Worm (Caenorhabditis elegans) whole organism, late embryonic: ENCODE measurements around the gene odr-8.
A peak's percentile ranks its signal among the peaks of the same experiment; 100 is the strongest.

ENCODE experiments used
- C38D4.7 ChIP-seq: fragments of 200-800 bp; sonication (Bioruptor generic); optimal IDR thresholded peaks from 2 replicates; lab custom pipeline; 2018; ENCODE audit warnings: mild to moderate bottlenecking, missing genetic modification characterization, moderate library complexity, missing compliant biosample characterization
- F13H6.1 ChIP-seq: sonication (generic microtip); optimal IDR thresholded peaks from 2 replicates; lab custom pipeline; 2016; ENCODE audit warnings: missing genetic modification characterization, missing compliant biosample characterization
- ahr-1 ChIP-seq: sonication (generic microtip); optimal IDR thresholded peaks from 2 replicates; lab custom pipeline; 2016; ENCODE audit warnings: missing genetic modification characterization, missing compliant biosample characterization
- ama-1 ChIP-seq: fragments of 150-350 bp; optimal IDR thresholded peaks from 2 replicates; lab custom pipeline; 2014
- ceh-14 ChIP-seq: sonication (generic microtip); optimal IDR thresholded peaks from 2 replicates; lab custom pipeline; 2016; ENCODE audit warnings: missing genotype, missing genetic modification characterization, missing compliant biosample characterization
- ceh-22 ChIP-seq: sonication (generic microtip); optimal IDR thresholded peaks from 2 replicates; lab custom pipeline; 2017; ENCODE audit warnings: missing biosample characterization, missing genetic modification characterization
- ceh-24 ChIP-seq: sonication (generic microtip); optimal IDR thresholded peaks from 2 replicates; lab custom pipeline; 2016; ENCODE audit warnings: mild to moderate bottlenecking, missing genetic modification characterization, missing compliant biosample characterization
- ceh-30 ChIP-seq: fragments of 150-350 bp; optimal IDR thresholded peaks from 2 replicates; lab custom pipeline; 2014; ENCODE audit warnings: missing biosample characterization, missing genetic modification characterization
- ceh-31 ChIP-seq: sonication (generic microtip); optimal IDR thresholded peaks from 2 replicates; lab custom pipeline; 2016; ENCODE audit warnings: missing genetic modification characterization, missing compliant biosample characterization
- ceh-45 ChIP-seq: fragments of 200-800 bp; sonication (Bioruptor generic); IDR thresholded peaks from 2 replicates; pipeline ENCODE4 v1.3.6; 2022; ENCODE audit warnings: missing genetic modification reagents, missing genetic modification characterization, missing compliant biosample characterization
- ceh-6 ChIP-seq: fragments of 200-800 bp; sonication (Bioruptor generic); optimal IDR thresholded peaks from 2 replicates; lab custom pipeline; 2018; ENCODE audit warnings: mild to moderate bottlenecking, missing genetic modification characterization, missing compliant biosample characterization
- che-1 ChIP-seq: sonication (generic microtip); optimal IDR thresholded peaks from 2 replicates; lab custom pipeline; 2016; ENCODE audit warnings: mild to moderate bottlenecking, missing genetic modification characterization, missing compliant biosample characterization
- elt-2 ChIP-seq: sonication (generic microtip); optimal IDR thresholded peaks from 2 replicates; lab custom pipeline; 2016; ENCODE audit warnings: missing genetic modification reagents, missing genetic modification characterization, missing compliant biosample characterization
- elt-4 ChIP-seq: sonication (generic microtip); optimal IDR thresholded peaks from 2 replicates; lab custom pipeline; 2016; ENCODE audit warnings: missing genetic modification characterization, missing compliant biosample characterization
- ets-4 ChIP-seq: sonication (generic microtip); optimal IDR thresholded peaks from 2 replicates; lab custom pipeline; 2016; ENCODE audit warnings: missing genetic modification characterization, missing compliant biosample characterization
- eyg-1 ChIP-seq: sonication (generic microtip); optimal IDR thresholded peaks from 2 replicates; lab custom pipeline; 2016; ENCODE audit warnings: missing genotype, missing genetic modification characterization, missing compliant biosample characterization
- hlh-13 ChIP-seq: fragments of 200-800 bp; sonication (Bioruptor generic); optimal IDR thresholded peaks from 2 replicates; lab custom pipeline; 2018; ENCODE audit warnings: mild to moderate bottlenecking, missing genetic modification characterization, missing compliant biosample characterization
- hlh-6 ChIP-seq: sonication (generic microtip); optimal IDR thresholded peaks from 2 replicates; lab custom pipeline; 2016; ENCODE audit warnings: missing genotype, missing genetic modification characterization, missing compliant biosample characterization
- lin-11 ChIP-seq: fragments of 200-800 bp; sonication (Bioruptor generic); optimal IDR thresholded peaks from 2 replicates; lab custom pipeline; 2018; ENCODE audit warnings: mild to moderate bottlenecking, missing genetic modification characterization, missing compliant biosample characterization
- madf-2 ChIP-seq: sonication (generic microtip); optimal IDR thresholded peaks from 2 replicates; lab custom pipeline; 2017; ENCODE audit warnings: missing genetic modification characterization, missing compliant biosample characterization
- nfya-1 ChIP-seq: sonication (generic microtip); optimal IDR thresholded peaks from 2 replicates; lab custom pipeline; 2017; ENCODE audit warnings: missing genetic modification characterization, mild to moderate bottlenecking, missing compliant biosample characterization, antibody characterized with exemption, moderate library complexity
- odd-2 ChIP-seq: sonication (generic microtip); optimal IDR thresholded peaks from 2 replicates; lab custom pipeline; 2017; ENCODE audit warnings: antibody characterized with exemption, mild to moderate bottlenecking, missing genetic modification characterization, missing compliant biosample characterization
- pag-3 ChIP-seq: sonication (generic microtip); optimal IDR thresholded peaks from 2 replicates; lab custom pipeline; 2016; ENCODE audit warnings: missing compliant biosample characterization, missing genetic modification characterization, borderline replicate concordance
- pat-9 ChIP-seq: fragments of 200-800 bp; sonication (Bioruptor generic); optimal IDR thresholded peaks from 2 replicates; lab custom pipeline; 2018; ENCODE audit warnings: mild to moderate bottlenecking, missing genetic modification characterization, moderate library complexity, missing compliant biosample characterization
- pha-2 ChIP-seq: sonication (generic microtip); optimal IDR thresholded peaks from 2 replicates; lab custom pipeline; 2017; ENCODE audit warnings: mild to moderate bottlenecking, missing genetic modification characterization, missing compliant biosample characterization
- pqm-1 ChIP-seq: sonication (generic microtip); optimal IDR thresholded peaks from 2 replicates; lab custom pipeline; 2016; ENCODE audit warnings: missing genetic modification characterization, missing compliant biosample characterization
- pros-1 ChIP-seq: fragments of 150-350 bp; optimal IDR thresholded peaks from 2 replicates; lab custom pipeline; 2014; ENCODE audit warnings: missing biosample characterization, missing genetic modification reagents, missing genetic modification characterization
- rnt-1 ChIP-seq: sonication (generic microtip); optimal IDR thresholded peaks from 2 replicates; lab custom pipeline; 2016; ENCODE audit warnings: missing genetic modification characterization, missing compliant biosample characterization
- sox-4 ChIP-seq: sonication (generic microtip); optimal IDR thresholded peaks from 2 replicates; lab custom pipeline; 2017; ENCODE audit warnings: mild to moderate bottlenecking, missing genetic modification characterization, inconsistent platforms, missing compliant biosample characterization
- tbx-2 ChIP-seq: sonication (generic microtip); optimal IDR thresholded peaks from 2 replicates; lab custom pipeline; 2016; ENCODE audit warnings: missing genetic modification characterization, missing compliant biosample characterization
- unc-3 ChIP-seq, 2 experiments: fragments of 200-800 bp in 1 of 2; sonication (Bioruptor generic) in 1 of 2; sonication (generic microtip) in 1 of 2; conservative IDR thresholded peaks in 1 of 2; optimal IDR thresholded peaks in 1 of 2; 2 replicates each; pipeline versions ENCODE4 v1.3.6 to Lab custom; 2016 to 2022; ENCODE audit warnings: missing compliant biosample characterization in 2 of 2, missing genetic modification characterization in 2 of 2, missing genetic modification reagents in 1 of 2
- unc-42 ChIP-seq: sonication (generic microtip); optimal IDR thresholded peaks from 2 replicates; lab custom pipeline; 2016; ENCODE audit warnings: missing genotype, missing genetic modification characterization, missing compliant biosample characterization
- unc-55 ChIP-seq: sonication (generic microtip); optimal IDR thresholded peaks from 2 replicates; lab custom pipeline; 2017; ENCODE audit warnings: missing biosample characterization, missing genetic modification reagents, missing genetic modification characterization

The odr-8 gene

ce11 chrIV:6554865-6555264 lies 27.6 kb downstream of the odr-8 start:
- TF ChIP-seq elt-2 (tag; lab: Kevin White, UChicago) (peak; percentile 86), tbx-2 (tag; lab: Kevin White, UChicago) (no peak)

DNA sequence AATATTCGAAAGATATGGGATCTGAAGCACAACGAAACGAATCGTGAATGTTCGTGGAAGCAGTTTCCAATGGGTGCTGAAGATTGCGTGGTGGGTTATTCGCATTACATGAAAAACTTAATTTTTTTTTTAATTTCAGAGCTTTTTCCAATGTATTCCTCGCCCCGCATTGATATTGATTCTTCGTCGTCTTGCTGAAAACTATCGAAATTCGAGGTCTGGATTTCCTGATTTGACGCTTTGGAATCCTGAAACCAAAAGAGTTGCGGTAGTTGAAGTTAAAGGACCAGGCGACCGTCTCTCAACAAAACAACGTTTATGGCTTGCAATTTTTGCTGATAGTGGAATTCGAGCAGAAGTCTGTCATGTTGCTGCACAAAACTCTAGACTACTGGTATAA lies 30.5 kb downstream of the odr-8 start:
- TF ChIP-seq C38D4.7 (no peak), ceh-30 (tag; lab: Kevin White, UChicago) (no peak), ahr-1 (tag; lab: Kevin White, UChicago) (no peak), pag-3 (tag; lab: Kevin White, UChicago) (no peak), tbx-2 (tag; lab: Kevin White, UChicago) (no peak), che-1 (no peak), pha-2 (tag; lab: Kevin White, UChicago) (no peak), pat-9 (tag; lab: Kevin White, UChicago) (no peak), ceh-45 (no peak), ama-1 (lab: Kevin White, UChicago) (no peak), nfya-1 (tag; lab: Kevin White, UChicago) (no peak), pqm-1 (tag; lab: Kevin White, UChicago) (no peak), rnt-1 (tag; lab: Kevin White, UChicago) (no peak), hlh-6 (tag; lab: Kevin White, UChicago) (no peak), ceh-24 (no peak), ceh-14 (tag; lab: Kevin White, UChicago) (no peak), eyg-1 (tag; lab: Kevin White, UChicago) (no peak), ceh-6 (GFP tag; lab: Kevin White, UChicago) (no peak)

ce11 chrIV:6548609-6549008 lies 33.9 kb downstream of the odr-8 start, which contains the start of gene fan-1:
fan-1 (plus strand) TSS chrIV:6548686.
- TF ChIP-seq ets-4 = peak; percentile 8
- TF ChIP-seq nfya-1 (tag; lab: Kevin White, UChicago) = peak; percentile 26
- no peak for TF ChIP-seq F13H6.1 (tag; lab: Kevin White, UChicago)

- TF ChIP-seq unc-42 (peak; percentile 27), pros-1 (tag; lab: Kevin White, UChicago) (no peak), ceh-22 (tag; lab: Kevin White, UChicago) (no peak), ahr-1 (tag; lab: Kevin White, UChicago) (no peak), unc-55 (no peak), odd-2 (no peak), eyg-1 (tag; lab: Kevin White, UChicago) (no peak), ceh-6 (GFP tag; lab: Kevin White, UChicago) (no peak), unc-3 (GFP tag; conservative IDR thresholded peaks at IDR 0.05; lab: Robert Waterston, UW) (no peak), unc-3 (tag; optimal IDR thresholded peaks at IDR 0.05; lab: Kevin White, UChicago) (no peak)
These were observed 35.1 kb downstream of the odr-8 start for ce11 chrIV:6547397-6547796.

ce11 chrIV:6542962-6543361 lies 39.5 kb downstream of the odr-8 start:
- TF ChIP-seq ceh-22 (tag; lab: Kevin White, UChicago) (no peak), unc-42 (peak; percentile 82)

- TF ChIP-seq ceh-31 (peak; percentile 17), pha-2 (tag; lab: Kevin White, UChicago) (no peak), tbx-2 (tag; lab: Kevin White, UChicago) (no peak), ahr-1 (tag; lab: Kevin White, UChicago) (no peak), sox-4 (no peak)
- TF ChIP-seq, all 69 proteins: peak for 1
These were observed 41.1 kb downstream of the odr-8 start, which contains the start of gene C01G5.25 for ce11 chrIV:6541435-6541834. C01G5.25 (plus strand) TSS chrIV:6541684.

DNA sequence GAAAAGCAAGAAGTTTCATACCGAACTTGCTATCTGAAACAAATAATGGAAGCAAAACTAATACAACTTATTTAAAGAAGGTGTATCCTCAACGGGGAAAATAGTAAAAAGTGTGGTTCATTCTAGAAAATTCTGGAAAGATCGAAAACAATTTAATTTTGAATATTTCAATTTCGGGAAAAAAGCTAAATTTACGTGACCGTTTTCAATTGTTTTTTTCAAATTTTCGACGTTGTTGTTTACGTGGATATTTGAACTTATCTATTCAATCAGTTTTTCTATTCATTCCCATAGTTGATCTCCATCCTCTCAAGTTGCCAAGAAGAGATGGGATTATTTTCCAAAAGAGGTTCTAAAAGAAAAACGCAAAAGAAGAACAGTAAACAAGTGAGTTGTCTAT lies 46.6 kb downstream of the odr-8 start, which contains the start of gene C01G5.3:
TSS of gene C01G5.3 (plus strand) at position 301 of the 400 bp plus-strand sequence.
- TF ChIP-seq madf-2 (no peak), ceh-31 (no peak), elt-4 (tag; lab: Kevin White, UChicago) (no peak), lin-11 (tag; lab: Kevin White, UChicago) (no peak), hlh-13 (GFP tag; lab: Kevin White, UChicago) (no peak)
- TF ChIP-seq, all 69 proteins: peak for 0
